Worm (Caenorhabditis elegans) whole organism, mixed stage, embryonic: ENCODE results near the gene T12A7.9.

Experiments used
- bed-3 ChIP-seq: fragments of 200-800 bp; sonication (Bioruptor generic); optimal IDR thresholded peaks from 3 replicates; lab custom pipeline; 2018; ENCODE audit warnings: mild to moderate bottlenecking, missing genetic modification characterization, moderate library complexity, missing compliant biosample characterization
- blmp-1 ChIP-seq: fragments of 150-350 bp; optimal IDR thresholded peaks from 2 replicates; lab custom pipeline; 2014; ENCODE audit warnings: missing biosample characterization, missing genetic modification characterization
- ceh-39 ChIP-seq: fragments of 150-350 bp; optimal IDR thresholded peaks from 2 replicates; lab custom pipeline; 2014; ENCODE audit warnings: missing biosample characterization, missing genetic modification characterization
- ceh-43 ChIP-seq: fragments of 200-800 bp; sonication (Bioruptor generic); optimal IDR thresholded peaks from 2 replicates; lab custom pipeline; 2018; ENCODE audit warnings: mild to moderate bottlenecking, missing genetic modification characterization, moderate library complexity, missing compliant biosample characterization
- ceh-83 ChIP-seq: fragments of 200-800 bp; sonication (Bioruptor generic); optimal IDR thresholded peaks from 2 replicates; lab custom pipeline; 2018; ENCODE audit warnings: mild to moderate bottlenecking, missing genetic modification characterization, missing compliant biosample characterization
- ces-1 ChIP-seq: fragments of 150-350 bp; optimal IDR thresholded peaks from 2 replicates; lab custom pipeline; 2014; ENCODE audit warnings: missing biosample characterization, missing genetic modification reagents, missing genetic modification characterization
- cnd-1 ChIP-seq: fragments of 200-800 bp; sonication (Bioruptor generic); optimal IDR thresholded peaks from 2 replicates; lab custom pipeline; 2018; ENCODE audit warnings: mild to moderate bottlenecking, missing genetic modification characterization, missing compliant biosample characterization
- elt-1 ChIP-seq: sonication (generic microtip); optimal IDR thresholded peaks from 2 replicates; lab custom pipeline; 2017; ENCODE audit warnings: missing genetic modification characterization, mild to moderate bottlenecking, missing compliant biosample characterization, antibody characterized with exemption, moderate library complexity, borderline replicate concordance; ENCODE audit not compliant: insufficient read depth
- flh-1 ChIP-seq: fragments of 200-800 bp; sonication (Bioruptor generic); optimal IDR thresholded peaks from 2 replicates; lab custom pipeline; 2018; ENCODE audit warnings: mild to moderate bottlenecking, missing genetic modification characterization, moderate library complexity, missing compliant biosample characterization
- ham-2 ChIP-seq: fragments of 200-800 bp; sonication (Bioruptor generic); optimal IDR thresholded peaks from 2 replicates; lab custom pipeline; 2018; ENCODE audit warnings: mild to moderate bottlenecking, missing genetic modification characterization, missing compliant biosample characterization
- hlh-1 ChIP-seq: fragments of 150-350 bp; optimal IDR thresholded peaks from 2 replicates; lab custom pipeline; 2014; ENCODE audit warnings: missing biosample characterization, missing genetic modification reagents, missing genetic modification characterization
- lsy-2 ChIP-seq: fragments of 150-350 bp; optimal IDR thresholded peaks from 2 replicates; lab custom pipeline; 2014; ENCODE audit warnings: missing biosample characterization, missing genetic modification characterization
- mab-5 ChIP-seq: fragments of 150-350 bp; optimal IDR thresholded peaks from 2 replicates; lab custom pipeline; 2014; ENCODE audit warnings: missing biosample characterization, missing genetic modification characterization
- mep-1 ChIP-seq: fragments of 150-350 bp; optimal IDR thresholded peaks from 2 replicates; lab custom pipeline; 2017; ENCODE audit warnings: missing biosample characterization, missing genetic modification reagents, missing genetic modification characterization, inconsistent platforms
- mls-2 ChIP-seq: sonication (generic microtip); optimal IDR thresholded peaks from 2 replicates; lab custom pipeline; 2016; ENCODE audit warnings: mild to moderate bottlenecking, missing genetic modification characterization, moderate library complexity, missing compliant biosample characterization
- nhr-12 ChIP-seq: fragments of 150-350 bp; optimal IDR thresholded peaks from 2 replicates; lab custom pipeline; 2014; ENCODE audit warnings: missing biosample characterization, missing genetic modification characterization
- nhr-2 ChIP-seq: fragments of 150-350 bp; optimal IDR thresholded peaks from 2 replicates; lab custom pipeline; 2014; ENCODE audit warnings: missing biosample characterization, missing genetic modification characterization
- nhr-237 ChIP-seq: fragments of 150-350 bp; optimal IDR thresholded peaks from 2 replicates; lab custom pipeline; 2014; ENCODE audit warnings: missing biosample characterization, missing genetic modification characterization
- nhr-28 ChIP-seq: fragments of 150-350 bp; optimal IDR thresholded peaks from 2 replicates; lab custom pipeline; 2014; ENCODE audit warnings: missing biosample characterization, missing genetic modification characterization
- nhr-76 ChIP-seq: sonication (generic microtip); optimal IDR thresholded peaks from 2 replicates; lab custom pipeline; 2017; ENCODE audit warnings: missing biosample characterization, missing genetic modification characterization
- snpc-4 ChIP-seq: fragments of 150-350 bp; optimal IDR thresholded peaks from 2 replicates; lab custom pipeline; 2014; ENCODE audit warnings: missing biosample characterization, missing genetic modification characterization
- sptf-1 ChIP-seq: sonication (generic microtip); optimal IDR thresholded peaks from 2 replicates; lab custom pipeline; 2017; ENCODE audit warnings: mild to moderate bottlenecking, missing genetic modification characterization, moderate library complexity, missing compliant biosample characterization
- tbx-8 ChIP-seq: fragments of 200-800 bp; sonication (Bioruptor generic); optimal IDR thresholded peaks from 2 replicates; lab custom pipeline; 2018; ENCODE audit warnings: mild to moderate bottlenecking, missing genetic modification characterization, moderate library complexity, missing compliant biosample characterization
- unc-39 ChIP-seq: fragments of 150-350 bp; optimal IDR thresholded peaks from 2 replicates; lab custom pipeline; 2014; ENCODE audit warnings: missing biosample characterization, missing genetic modification characterization
- unc-62 ChIP-seq: fragments of 150-350 bp; optimal IDR thresholded peaks from 2 replicates; lab custom pipeline; 2014; ENCODE audit warnings: missing biosample characterization, missing genetic modification reagents, missing genetic modification characterization
- zip-8 ChIP-seq: fragments of 150-350 bp; optimal IDR thresholded peaks from 2 replicates; lab custom pipeline; 2014; ENCODE audit warnings: missing biosample characterization, missing genetic modification characterization
- ztf-11 ChIP-seq: fragments of 150-350 bp; optimal IDR thresholded peaks from 2 replicates; lab custom pipeline; 2014; ENCODE audit warnings: missing biosample characterization, missing genetic modification characterization

The T12A7.9 gene

DNA sequence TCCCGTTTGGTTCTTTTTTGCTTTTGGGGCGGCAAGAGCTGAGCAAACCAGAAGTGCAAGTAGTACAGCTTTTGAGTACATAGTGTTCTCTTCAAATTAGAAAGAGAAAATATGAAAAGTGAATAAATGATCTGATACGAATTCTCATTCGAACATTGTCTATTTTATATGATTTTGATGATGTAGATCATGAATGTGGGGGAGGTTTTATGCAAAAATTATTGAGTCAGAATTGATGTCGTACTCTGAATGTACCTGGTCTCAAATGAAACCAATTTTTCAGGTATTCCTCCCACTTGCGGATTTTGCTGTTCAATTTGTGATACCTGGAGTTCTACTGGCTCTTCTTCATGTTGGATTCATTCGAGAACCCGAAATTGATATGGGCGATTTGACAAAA is 15.6 kb downstream of the T12A7.9 start, which contains the start of gene K01A6.4:
Gene K01A6.4, minus strand, starts transcription at position 101 of the 400 bp plus-strand sequence.
- TF ChIP-seq nhr-237 (tag; lab: Kevin White, UChicago) (no peak), nhr-12 (no peak)

DNA sequence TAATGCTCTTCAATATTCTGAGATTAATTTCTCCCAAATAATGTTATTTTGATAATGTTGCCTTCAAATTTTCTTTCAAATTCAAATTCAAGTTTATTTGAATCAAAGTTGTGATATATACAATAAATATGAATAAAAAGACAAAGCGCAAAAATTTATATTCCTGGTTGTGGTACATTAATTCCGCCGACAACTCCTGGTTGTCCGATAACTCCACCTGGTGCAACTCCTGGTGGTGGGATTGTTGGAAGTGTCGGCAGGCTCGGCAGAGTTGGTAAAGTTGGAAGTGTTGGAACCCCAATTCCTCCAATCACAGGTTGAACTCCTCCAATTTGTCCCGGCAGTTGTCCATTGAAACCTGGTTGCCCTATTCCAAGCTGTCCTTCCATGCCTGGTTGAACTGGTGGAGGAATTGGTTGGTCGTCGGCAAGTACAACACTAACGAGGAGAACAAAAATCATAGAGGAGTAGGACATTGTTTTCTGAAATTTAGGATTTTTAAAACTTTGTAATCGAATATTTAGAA is 17.7 kb downstream of the T12A7.9 start, which contains the start of gene K01A6.7:
Gene K01A6.7, minus strand, starts transcription at position 476 of the 526 bp plus-strand sequence.
- TF ChIP-seq unc-62 (GFP tag; lab: Kevin White, UChicago): no peak
- no peak for TF ChIP-seq ztf-11 (tag; lab: Kevin White, UChicago)
- TF ChIP-seq unc-39 (tag; lab: Kevin White, UChicago): no peak
- no peak for TF ChIP-seq zip-8 (tag; lab: Kevin White, UChicago)
- no peak for TF ChIP-seq bed-3
- TF ChIP-seq mep-1: no peak
- no peak for TF ChIP-seq cnd-1 (tag; lab: Kevin White, UChicago)
- no peak for TF ChIP-seq ceh-83 (GFP tag; lab: Kevin White, UChicago)
- no peak for TF ChIP-seq lsy-2 (tag; lab: Kevin White, UChicago)
- no peak for TF ChIP-seq nhr-2
- no peak for TF ChIP-seq nhr-28 (tag; lab: Kevin White, UChicago)

DNA sequence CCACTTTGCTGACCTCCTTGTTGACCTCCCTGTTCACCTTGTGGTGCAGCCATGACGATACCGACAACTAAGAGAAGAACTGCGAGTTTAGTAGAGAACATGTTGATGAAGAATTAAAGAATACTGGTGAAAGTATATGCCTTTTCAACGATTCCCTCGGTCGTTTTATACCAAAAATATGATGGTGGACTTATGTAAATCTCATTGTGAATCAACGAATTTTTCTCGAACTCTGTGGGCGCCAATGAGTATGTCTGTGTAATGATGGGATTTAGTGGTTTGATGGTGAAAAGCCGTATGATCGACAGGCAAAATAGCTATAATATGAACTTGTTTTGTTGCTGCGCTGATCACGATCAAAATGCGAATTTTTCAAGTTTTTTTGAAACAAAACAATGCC is 18.5 kb downstream of the T12A7.9 start, which contains the start of gene K01A6.8:
Gene K01A6.8, minus strand, starts transcription at position 101 of the 400 bp plus-strand sequence.
- TF ChIP-seq mls-2 (tag; lab: Kevin White, UChicago): no peak
- no peak for TF ChIP-seq mab-5
- TF ChIP-seq sptf-1 (tag; lab: Kevin White, UChicago): no peak
- no peak for TF ChIP-seq snpc-4
- TF ChIP-seq ceh-39 (tag; lab: Kevin White, UChicago): no peak
- no peak for TF ChIP-seq blmp-1 (tag; lab: Kevin White, UChicago)
- no peak for TF ChIP-seq nhr-237 (tag; lab: Kevin White, UChicago)
- TF ChIP-seq nhr-76 (tag; lab: Kevin White, UChicago): no peak
- TF ChIP-seq lsy-2 (tag; lab: Kevin White, UChicago): no peak
- TF ChIP-seq hlh-1: no peak
- no peak for TF ChIP-seq zip-8 (tag; lab: Kevin White, UChicago)
- TF ChIP-seq ceh-83 (GFP tag; lab: Kevin White, UChicago): no peak
- TF ChIP-seq cnd-1 (tag; lab: Kevin White, UChicago): no peak

ce11 chrIV:11735025-11735424 is 20.8 kb downstream of the T12A7.9 start, which contains the start of gene K01A6.6:
TSS of gene K01A6.6 (plus strand) at chrIV:11735325.
- TF ChIP-seq ces-1 (GFP tag; lab: Kevin White, UChicago) (no peak), ham-2 (GFP tag; lab: Kevin White, UChicago) (no peak), unc-62 (GFP tag; lab: Kevin White, UChicago) (no peak), hlh-1 (no peak), ceh-83 (GFP tag; lab: Kevin White, UChicago) (no peak), zip-8 (tag; lab: Kevin White, UChicago) (no peak)
- TF ChIP-seq, all 35 proteins: peak for 0

ce11 chrIV:11723255-11723654 is 32.6 kb downstream of the T12A7.9 start:
- TF ChIP-seq flh-1 (GFP tag; lab: Kevin White, UChicago) (no peak), ces-1 (GFP tag; lab: Kevin White, UChicago) (peak; percentile 94)

ce11 chrIV:11721878-11722277 is 33.9 kb downstream of the T12A7.9 start:
- TF ChIP-seq elt-1 (tag; lab: Kevin White, UChicago): no peak
- no peak for TF ChIP-seq tbx-8 (GFP tag; lab: Kevin White, UChicago)
- no peak for TF ChIP-seq ceh-43 (GFP tag; lab: Kevin White, UChicago)
- no peak for TF ChIP-seq nhr-12
- TF ChIP-seq mep-1: no peak
- no peak for TF ChIP-seq ces-1 (GFP tag; lab: Kevin White, UChicago)
- no peak for TF ChIP-seq flh-1 (GFP tag; lab: Kevin White, UChicago)
- no peak for TF ChIP-seq blmp-1 (tag; lab: Kevin White, UChicago)
- no peak for TF ChIP-seq unc-62 (GFP tag; lab: Kevin White, UChicago)
- no peak for TF ChIP-seq nhr-237 (tag; lab: Kevin White, UChicago)
